Worm (Caenorhabditis elegans) whole organism, L4 larva: Measurements from ENCODE around the gene F01D5.1.

Experiments
- F26F4.8 ChIP-seq: fragments of 200-800 bp; sonication (Bioruptor generic); conservative IDR thresholded peaks from 2 replicates; pipeline ENCODE4 v1.3.6; 2022; ENCODE audit warnings: missing genetic modification characterization, missing compliant biosample characterization
- R02D3.7 ChIP-seq: fragments of 150-350 bp; sonication (generic microtip); optimal IDR thresholded peaks from 3 replicates; lab custom pipeline; 2014; ENCODE audit warnings: missing biosample characterization, missing genetic modification characterization
- dpl-1 ChIP-seq: fragments of 150-350 bp; optimal IDR thresholded peaks from 2 replicates; lab custom pipeline; 2014; ENCODE audit warnings: missing biosample characterization, missing genetic modification reagents, missing genetic modification characterization
- dve-1 ChIP-seq: sonication (generic microtip); optimal IDR thresholded peaks from 2 replicates; lab custom pipeline; 2017; ENCODE audit warnings: antibody characterized with exemption, mild to moderate bottlenecking, missing genetic modification characterization, missing compliant biosample characterization; ENCODE audit not compliant: insufficient read depth
- egl-27 ChIP-seq: sonication (generic microtip); optimal IDR thresholded peaks from 3 replicates; lab custom pipeline; 2017; ENCODE audit warnings: missing biosample characterization, missing genetic modification reagents, missing genetic modification characterization
- fkh-10 ChIP-seq: fragments of 150-350 bp; optimal IDR thresholded peaks from 2 replicates; lab custom pipeline; 2014; ENCODE audit warnings: missing biosample characterization, missing genetic modification reagents, missing genetic modification characterization
- fos-1 ChIP-seq: fragments of 150-350 bp; optimal IDR thresholded peaks from 2 replicates; lab custom pipeline; 2014; ENCODE audit warnings: missing biosample characterization, missing genetic modification characterization
- jun-1 ChIP-seq: fragments of 150-350 bp; optimal IDR thresholded peaks from 2 replicates; lab custom pipeline; 2014; ENCODE audit warnings: missing biosample characterization, missing genetic modification reagents, missing genetic modification characterization
- lin-29 ChIP-seq: fragments of 200-800 bp; sonication (Bioruptor generic); IDR thresholded peaks from 2 replicates; pipeline ENCODE4 v1.3.6; 2022; ENCODE audit warnings: missing genetic modification reagents, missing genetic modification characterization, missing compliant biosample characterization
- lin-38 ChIP-seq: fragments of 200-800 bp; sonication (Bioruptor generic); IDR thresholded peaks from 2 replicates; pipeline ENCODE4 v1.3.6; 2022; ENCODE audit warnings: missing genetic modification reagents, missing genetic modification characterization, missing compliant biosample characterization
- mxl-2 ChIP-seq: fragments of 200-800 bp; sonication (Bioruptor generic); conservative IDR thresholded peaks from 2 replicates; pipeline ENCODE4 v1.3.6; 2022; ENCODE audit warnings: missing genetic modification reagents, missing genetic modification characterization, missing compliant biosample characterization
- rbr-2 ChIP-seq: sonication (generic microtip); optimal IDR thresholded peaks from 2 replicates; lab custom pipeline; 2016; ENCODE audit warnings: missing genotype, missing genetic modification characterization, missing compliant biosample characterization
- vab-7 ChIP-seq: fragments of 200-800 bp; sonication (Bioruptor generic); IDR thresholded peaks from 2 replicates; pipeline ENCODE4 v1.3.6; 2022; ENCODE audit warnings: missing genetic modification reagents, missing genetic modification characterization, missing compliant biosample characterization
- ztf-11 ChIP-seq: fragments of 150-350 bp; optimal IDR thresholded peaks from 2 replicates; lab custom pipeline; 2014; ENCODE audit warnings: missing biosample characterization, missing genetic modification characterization

DNA sequence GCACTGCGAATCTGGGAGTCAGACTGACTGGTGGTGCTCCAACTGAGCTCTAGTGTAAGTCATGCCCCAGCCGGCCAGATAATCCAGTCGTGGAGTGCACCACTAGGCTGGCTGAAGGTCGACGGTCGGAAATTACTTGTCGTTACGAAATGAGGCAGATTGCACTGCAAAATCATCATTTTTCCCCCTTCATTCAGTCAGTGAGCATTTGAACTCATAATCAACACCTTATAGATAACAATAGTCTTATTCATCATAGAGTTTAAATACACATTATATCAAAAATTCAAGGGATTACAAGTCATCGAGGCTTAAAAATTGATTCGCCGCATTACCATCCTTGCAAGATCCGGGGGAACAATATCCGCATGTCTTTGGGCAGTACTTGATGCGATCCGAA, 15.6 kb downstream of the F01D5.1 start:
- TF ChIP-seq fkh-10 (GFP tag; lab: Kevin White, UChicago): no peak
- no peak for TF ChIP-seq lin-29 (GFP tag; lab: Robert Waterston, UW)
- no peak for TF ChIP-seq fos-1 (tag; lab: Kevin White, UChicago)
- TF ChIP-seq vab-7 (GFP tag; lab: Robert Waterston, UW): no peak
- TF ChIP-seq dve-1 (tag; lab: Kevin White, UChicago): no peak
- no peak for TF ChIP-seq jun-1 (tag; lab: Kevin White, UChicago)
- no peak for TF ChIP-seq F26F4.8 (GFP tag; lab: Robert Waterston, UW)
- no peak for TF ChIP-seq R02D3.7 (tag; lab: Kevin White, UChicago)
- no peak for TF ChIP-seq ztf-11 (tag; lab: Kevin White, UChicago)
- no peak for TF ChIP-seq dpl-1
- no peak for TF ChIP-seq lin-38 (GFP tag; lab: Robert Waterston, UW)
- no peak for TF ChIP-seq egl-27 (tag; lab: Kevin White, UChicago)
- TF ChIP-seq mxl-2 (GFP tag; lab: Robert Waterston, UW): no peak
- TF ChIP-seq rbr-2 (tag; lab: Kevin White, UChicago): no peak
